Worm (Caenorhabditis elegans): ENCODE results near the gene lmbr-1.

The lmbr-1 gene

ce11 chrIII:8356407-8356881 is 15.6 kb upstream of the lmbr-1 start (continued):
- TF ChIP-seq lim-7 (GFP tag; IDR thresholded peaks at IDR 0.05) (peak; percentile 49; the same call in 1 of the 2 replicates), nhr-28 (tag; optimal IDR thresholded peaks at IDR 0.05) (peak; percentile 66), hif-1 (tag; optimal IDR thresholded peaks at IDR 0.05) (peak in 1 of 2 experiments; percentile 49), madf-9 (GFP tag; conservative IDR thresholded peaks at IDR 0.05) (no peak), egl-27 (tag; optimal IDR thresholded peaks at IDR 0.05) (no peak), lir-3 (tag; optimal IDR thresholded peaks at IDR 0.05) (no peak), ceh-62 (tag; optimal IDR thresholded peaks at IDR 0.05) (no peak), fkh-10 (GFP tag; optimal IDR thresholded peaks at IDR 0.05) (peak; percentile 33), F10B5.3 (tag; optimal IDR thresholded peaks at IDR 0.05) (no peak), D1046.2 (GFP tag; IDR thresholded peaks at IDR 0.05) (no peak), ctbp-1 (GFP tag; IDR thresholded peaks at IDR 0.05) (peak; percentile 65), nhr-76 (tag; optimal IDR thresholded peaks at IDR 0.05) (no peak), madf-5 (GFP tag; IDR thresholded peaks at IDR 0.05) (no peak), Y105C5A.15 (GFP tag; IDR thresholded peaks at IDR 0.05) (no peak), T20F7.1 (GFP tag; optimal IDR thresholded peaks at IDR 0.05) (peak; percentile 72), unc-62 (GFP tag; optimal IDR thresholded peaks at IDR 0.05 in 1 of 2) (no peak), unc-62 (tag; optimal IDR thresholded peaks at IDR 0.05) (no peak), nhr-10 (tag; optimal IDR thresholded peaks at IDR 0.05) (no peak), php-3 (GFP tag; IDR thresholded peaks at IDR 0.05) (no peak), lin-38 (GFP tag; IDR thresholded peaks at IDR 0.05) (peak; percentile 68), ceh-82 (tag; optimal IDR thresholded peaks at IDR 0.05) (no peak), T26A8.4 (GFP tag; IDR thresholded peaks at IDR 0.05) (peak; percentile 51), dve-1 (tag; optimal IDR thresholded peaks at IDR 0.05; ENCODE audit: insufficient read depth) (peak; percentile 83), gei-8 (GFP tag; optimal IDR thresholded peaks at IDR 0.05) (no peak), hlh-11 (tag; optimal IDR thresholded peaks at IDR 0.05) (peak; percentile 83), dpl-1 (GFP tag; optimal IDR thresholded peaks at IDR 0.05) (peak; percentile 73), mes-2 (tag; optimal IDR thresholded peaks at IDR 0.05; ENCODE audit: poor library complexity, severe bottlenecking) (peak; percentile 1), nhr-25 (tag; optimal IDR thresholded peaks at IDR 0.05; ENCODE audit: borderline replicate concordance, insufficient read depth) (peak; percentile 59), nhr-48 (tag; optimal IDR thresholded peaks at IDR 0.05) (peak; percentile 62), jun-1 (tag; optimal IDR thresholded peaks at IDR 0.05) (no peak), mdl-1 (tag; optimal IDR thresholded peaks at IDR 0.05) (peak in 1 of 2 experiments; percentile 58), F49E8.2 (tag; optimal IDR thresholded peaks at IDR 0.05; ENCODE audit: borderline replicate concordance) (no peak), rbr-2 (tag; optimal IDR thresholded peaks at IDR 0.05) (peak; percentile 81), F37D6.2 (tag; optimal IDR thresholded peaks at IDR 0.05) (peak; percentile 50), tra-1 (GFP tag; IDR thresholded peaks at IDR 0.05) (0 out of 2 replicates have a peak, but pooled peaks have one; percentile 17), ama-1 (optimal IDR thresholded peaks at IDR 0.05) (peak; percentile 43), aly-2 (tag; optimal IDR thresholded peaks at IDR 0.05) (no peak), Y48G9A.11 (GFP tag; IDR thresholded peaks at IDR 0.05) (no peak), mxl-3 (GFP tag; optimal IDR thresholded peaks at IDR 0.05) (peak; percentile 71), nhr-237 (tag; optimal IDR thresholded peaks at IDR 0.05) (no peak), zip-2 (tag; optimal IDR thresholded peaks at IDR 0.05) (no peak), nhr-77 (tag; optimal IDR thresholded peaks at IDR 0.05) (peak; percentile 58), nhr-11 (tag; optimal IDR thresholded peaks at IDR 0.05) (peak; percentile 86), lsy-2 (tag; optimal IDR thresholded peaks at IDR 0.05) (peak; percentile 77 to 91), daf-16 (GFP tag; optimal IDR thresholded peaks at IDR 0.05) (peak in 1 of 2 experiments; percentile 28), daf-16 (tag; optimal IDR thresholded peaks at IDR 0.05) (peak; percentile 15), daf-19 (GFP tag; conservative IDR thresholded peaks at IDR 0.05) (no peak), duxl-1 (tag; optimal IDR thresholded peaks at IDR 0.05; ENCODE audit: poor library complexity) (peak; percentile 37), dmd-6 (GFP tag; IDR thresholded peaks at IDR 0.05) (peak; percentile 53; the same call in 1 of the 2 replicates), daf-12 (tag; optimal IDR thresholded peaks at IDR 0.05) (no peak), aha-1 (tag) (peak; percentile 86), unc-39 (tag; optimal IDR thresholded peaks at IDR 0.05) (no peak)
